Worm (Caenorhabditis elegans): Measurements from ENCODE around the gene C45G9.15.

DNA sequence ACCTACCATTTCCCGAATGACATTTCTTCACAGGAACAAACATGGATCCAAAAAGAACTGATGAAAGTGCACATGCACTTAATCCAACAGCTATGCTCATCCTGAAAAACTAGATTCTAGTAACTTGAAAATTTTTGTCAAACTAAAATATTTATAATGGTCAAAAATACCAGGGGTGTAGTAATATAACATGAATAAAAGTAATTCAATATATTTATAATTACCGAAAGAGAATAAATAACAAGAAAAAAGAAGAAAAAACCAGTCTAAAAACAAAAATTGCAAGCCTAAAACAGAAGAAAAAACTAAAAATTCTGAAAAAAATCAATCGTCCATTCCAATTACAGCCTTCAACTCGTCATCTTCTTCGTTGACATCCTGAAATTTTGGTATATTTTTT lies 47.2 kb downstream of the C45G9.15 start, which contains the start of gene R144.6:
- no peak for TF ChIP-seq nhr-76 (tag; optimal IDR thresholded peaks at IDR 0.05)
- TF ChIP-seq arid-1 (GFP tag; conservative IDR thresholded peaks at IDR 0.05), result no peak
- no peak for TF ChIP-seq skn-1 (tag; optimal IDR thresholded peaks at IDR 0.05)
- no peak for TF ChIP-seq T26A8.4 (GFP tag; IDR thresholded peaks at IDR 0.05)
- no peak for TF ChIP-seq nhr-25 (tag; optimal IDR thresholded peaks at IDR 0.05; ENCODE audit: borderline replicate concordance, insufficient read depth)
- TF ChIP-seq attf-4 (tag; optimal IDR thresholded peaks at IDR 0.05), result no peak
- TF ChIP-seq rbr-2 (tag; optimal IDR thresholded peaks at IDR 0.05), result no peak
- TF ChIP-seq jun-1 (tag; optimal IDR thresholded peaks at IDR 0.05), result no peak
- no peak for TF ChIP-seq madf-9 (GFP tag; conservative IDR thresholded peaks at IDR 0.05)
- no peak for TF ChIP-seq F44E2.7 (GFP tag; IDR thresholded peaks at IDR 0.05)
